Fruit fly (Drosophila melanogaster) Kc167 (cell line): ENCODE results near the gene BNIP3.

Experiments
- Myc ChIP-seq: fragments of >200 bp; optimal IDR thresholded peaks from 2 replicates; lab custom pipeline; 2017; ENCODE audit warnings: missing external identifiers
- Sin3A ChIP-seq: fragments of >200 bp; optimal IDR thresholded peaks from 2 replicates; lab custom pipeline; 2018; ENCODE audit warnings: missing external identifiers
- h ChIP-seq: fragments of >200 bp; optimal IDR thresholded peaks from 3 replicates; lab custom pipeline; 2018; ENCODE audit warnings: missing external identifiers
- insv ChIP-seq: fragments of >200 bp; optimal IDR thresholded peaks from 3 replicates; lab custom pipeline; 2018; ENCODE audit warnings: missing external identifiers
- psq ChIP-seq: fragments of >200 bp; optimal IDR thresholded peaks from 2 replicates; lab custom pipeline; 2017; ENCODE audit warnings: missing external identifiers
- ttk ChIP-seq: sonication (Bioruptor generic); optimal IDR thresholded peaks from 2 replicates; lab custom pipeline; 2017; ENCODE audit warnings: missing external identifiers

Gene BNIP3

dm6 chr3L:20493417-20494261 is 25.6 kb downstream of the BNIP3 start:
- TF ChIP-seq ttk (lab: Kevin White, UChicago) (no peak), Myc (lab: Kevin White, UChicago) (no peak), h (lab: Kevin White, UChicago) (no peak), insv (no peak), psq (no peak), Sin3A (lab: Kevin White, UChicago) (no peak)

- no peak for TF ChIP-seq psq
- TF ChIP-seq Sin3A (lab: Kevin White, UChicago), result no peak
- TF ChIP-seq h (lab: Kevin White, UChicago), result no peak
- no peak for TF ChIP-seq insv
- TF ChIP-seq Myc (lab: Kevin White, UChicago), result no peak
- TF ChIP-seq ttk (lab: Kevin White, UChicago), result no peak
Observed at dm6 chr3L:20491525-20492132, 27.6 kb downstream of the BNIP3 start, which contains the start of gene ND-39. Gene ND-39 (plus strand): TSS chr3L:20492082.

dm6 chr3L:20487649-20488048 is 31.5 kb downstream of the BNIP3 start:
- TF ChIP-seq Myc (lab: Kevin White, UChicago), result no peak
- no peak for TF ChIP-seq insv
- TF ChIP-seq psq, result no peak
- TF ChIP-seq h (lab: Kevin White, UChicago), result no peak
- no peak for TF ChIP-seq Sin3A (lab: Kevin White, UChicago)
- no peak for TF ChIP-seq ttk (lab: Kevin White, UChicago)

dm6 chr3L:20474789-20475208 is 44.4 kb downstream of the BNIP3 start:
- TF ChIP-seq psq, result no peak
- no peak for TF ChIP-seq Sin3A (lab: Kevin White, UChicago)
- TF ChIP-seq ttk (lab: Kevin White, UChicago), result no peak
- no peak for TF ChIP-seq h (lab: Kevin White, UChicago)
- no peak for TF ChIP-seq Myc (lab: Kevin White, UChicago)
- TF ChIP-seq insv, result no peak

dm6 chr3L:20474197-20474788 is 44.9 kb downstream of the BNIP3 start, which contains the start of gene isoQC:
Gene isoQC (plus strand): TSS chr3L:20474466.
- no peak for TF ChIP-seq Sin3A (lab: Kevin White, UChicago)
- TF ChIP-seq h (lab: Kevin White, UChicago), result no peak
- TF ChIP-seq ttk (lab: Kevin White, UChicago), result no peak
- no peak for TF ChIP-seq psq
- no peak for TF ChIP-seq insv
- TF ChIP-seq Myc (lab: Kevin White, UChicago), result no peak

- no peak for TF ChIP-seq Sin3A (lab: Kevin White, UChicago)
- no peak for TF ChIP-seq Myc (lab: Kevin White, UChicago)
- TF ChIP-seq ttk (lab: Kevin White, UChicago), result no peak
- TF ChIP-seq h (lab: Kevin White, UChicago), result no peak
- no peak for TF ChIP-seq insv
- no peak for TF ChIP-seq psq
Observed at dm6 chr3L:20473021-20473799, 46.0 kb downstream of the BNIP3 start, which contains the start of the genes CG32428 and CG5969. Gene CG32428 (minus strand): TSS chr3L:20473723. Gene CG5969 (plus strand): TSS chr3L:20473783.

- no peak for TF ChIP-seq Myc (lab: Kevin White, UChicago)
- no peak for TF ChIP-seq Sin3A (lab: Kevin White, UChicago)
- TF ChIP-seq h (lab: Kevin White, UChicago), result no peak
- TF ChIP-seq psq, result no peak
- no peak for TF ChIP-seq insv
- TF ChIP-seq ttk (lab: Kevin White, UChicago), result no peak
Observed at dm6 chr3L:20472607-20473006, 46.6 kb downstream of the BNIP3 start.

- TF ChIP-seq ttk (lab: Kevin White, UChicago), result no peak
- no peak for TF ChIP-seq Sin3A (lab: Kevin White, UChicago)
- no peak for TF ChIP-seq insv
- no peak for TF ChIP-seq h (lab: Kevin White, UChicago)
- no peak for TF ChIP-seq psq
- TF ChIP-seq Myc (lab: Kevin White, UChicago), result no peak
Observed at dm6 chr3L:20471499-20472313, 47.5 kb downstream of the BNIP3 start.

- no peak for TF ChIP-seq Myc (lab: Kevin White, UChicago)
- no peak for TF ChIP-seq insv
- TF ChIP-seq psq, result no peak
- no peak for TF ChIP-seq ttk (lab: Kevin White, UChicago)
- TF ChIP-seq h (lab: Kevin White, UChicago), result no peak
- no peak for TF ChIP-seq Sin3A (lab: Kevin White, UChicago)
Observed at dm6 chr3L:20470991-20471498, 48.1 kb downstream of the BNIP3 start.

dm6 chr3L:20467433-20467832 is 51.8 kb downstream of the BNIP3 start:
- no peak for TF ChIP-seq Sin3A (lab: Kevin White, UChicago)
- no peak for TF ChIP-seq psq
- TF ChIP-seq h (lab: Kevin White, UChicago), result no peak
- no peak for TF ChIP-seq Myc (lab: Kevin White, UChicago)
- TF ChIP-seq ttk (lab: Kevin White, UChicago), result no peak
- no peak for TF ChIP-seq insv
